Fruit fly (Drosophila melanogaster) whole organism, embryonic: ENCODE measurements around the gene CG13921.

Experiments used
- B-H1 ChIP-seq: fragments of 200-800 bp; sonication (Bioruptor generic); IDR thresholded peaks from 3 replicates; pipeline ENCODE4 v1.3.6; 2022; ENCODE audit warnings: missing biosample characterization, missing genetic modification characterization
- CG10565 ChIP-seq: fragments of 200-800 bp; sonication (Bioruptor generic); optimal IDR thresholded peaks from 3 replicates; lab custom pipeline; 2016; ENCODE audit warnings: missing biosample characterization, mild to moderate bottlenecking, missing genetic modification characterization
- CG12104 ChIP-seq: fragments of 200-800 bp; sonication (Bioruptor generic); optimal IDR thresholded peaks from 3 replicates; lab custom pipeline; 2016; ENCODE audit warnings: missing biosample characterization, missing genetic modification characterization
- CG1233 ChIP-seq: fragments of 200-800 bp; sonication (Bioruptor generic); optimal IDR thresholded peaks from 4 replicates; lab custom pipeline; 2018; ENCODE audit warnings: missing biosample characterization, mild to moderate bottlenecking, missing genetic modification characterization
- CG13287 ChIP-seq: fragments of 200-800 bp; sonication (Bioruptor generic); IDR thresholded peaks from 2 replicates; pipeline ENCODE4 v1.3.6; 2022; ENCODE audit warnings: missing biosample characterization, missing genetic modification characterization; ENCODE audit not compliant: partially characterized antibody
- CG1792 ChIP-seq: fragments of 200-800 bp; sonication (Bioruptor generic); optimal IDR thresholded peaks from 2 replicates; lab custom pipeline; 2016; ENCODE audit warnings: missing biosample characterization, missing genetic modification characterization
- CG18011 ChIP-seq: fragments of 200-800 bp; sonication (Bioruptor generic); optimal IDR thresholded peaks from 2 replicates; lab custom pipeline; 2017; ENCODE audit warnings: missing biosample characterization, missing genetic modification characterization, mild to moderate bottlenecking, moderate library complexity, missing genotype
- CG2116 ChIP-seq: fragments of 200-800 bp; sonication (Bioruptor generic); optimal IDR thresholded peaks from 3 replicates; lab custom pipeline; 2018; ENCODE audit warnings: missing biosample characterization, mild to moderate bottlenecking, missing genetic modification characterization
- CG2712 ChIP-seq: fragments of 200-800 bp; optimal IDR thresholded peaks from 3 replicates; lab custom pipeline; 2019; ENCODE audit warnings: missing biosample characterization, mild to moderate bottlenecking, missing genetic modification characterization, moderate library complexity
- CG34376 ChIP-seq: fragments of 200-800 bp; sonication (Bioruptor generic); optimal IDR thresholded peaks from 2 replicates; lab custom pipeline; 2018; ENCODE audit warnings: missing biosample characterization, mild to moderate bottlenecking, missing genetic modification characterization
- CG5245 ChIP-seq: fragments of 200-800 bp; sonication (Bioruptor generic); optimal IDR thresholded peaks from 3 replicates; lab custom pipeline; 2016; ENCODE audit warnings: missing biosample characterization, missing genetic modification characterization
- CG8290 ChIP-seq, 3 experiments: fragments of 200-800 bp; sonication (Bioruptor generic); optimal IDR thresholded peaks; 2 replicates each; lab custom pipeline; 2016 to 2019; ENCODE audit warnings: missing biosample characterization in 3 of 3, missing genetic modification characterization in 3 of 3, mild to moderate bottlenecking in 2 of 3, moderate library complexity in 1 of 3
- CHES-1-like ChIP-seq: fragments of 200-800 bp; sonication (Bioruptor generic); optimal IDR thresholded peaks from 2 replicates; lab custom pipeline; 2016; ENCODE audit warnings: missing biosample characterization, missing genetic modification characterization
- CoRest ChIP-seq: fragments of 200-800 bp; sonication (Bioruptor generic); optimal IDR thresholded peaks from 3 replicates; lab custom pipeline; 2018; ENCODE audit warnings: missing biosample characterization, mild to moderate bottlenecking, missing genetic modification characterization, moderate library complexity
- Drgx ChIP-seq: fragments of 200-800 bp; sonication (Bioruptor generic); IDR thresholded peaks from 2 replicates; pipeline ENCODE4 v1.3.6; 2022; ENCODE audit warnings: missing biosample characterization, missing genetic modification characterization
- E2f1 ChIP-seq: fragments of 200-800 bp; sonication (Bioruptor generic); IDR thresholded peaks from 2 replicates; pipeline ENCODE4 v1.3.6; 2022; ENCODE audit warnings: missing biosample characterization, missing genetic modification characterization
- Fer3 ChIP-seq: fragments of 200-800 bp; sonication (Bioruptor generic); optimal IDR thresholded peaks from 2 replicates; lab custom pipeline; 2018; ENCODE audit warnings: missing biosample characterization, mild to moderate bottlenecking, missing genetic modification characterization, moderate library complexity
- HLH54F ChIP-seq: fragments of 200-800 bp; sonication (Bioruptor generic); optimal IDR thresholded peaks from 3 replicates; lab custom pipeline; 2016; ENCODE audit warnings: missing biosample characterization, missing genetic modification characterization
- HLHmδ ChIP-seq: fragments of 200-800 bp; sonication (Bioruptor generic); optimal IDR thresholded peaks from 2 replicates; lab custom pipeline; 2018; ENCODE audit warnings: missing biosample characterization, mild to moderate bottlenecking, missing genetic modification characterization, moderate library complexity
- Hey ChIP-seq: fragments of 200-800 bp; sonication (Bioruptor generic); optimal IDR thresholded peaks from 3 replicates; lab custom pipeline; 2018; ENCODE audit warnings: missing biosample characterization, mild to moderate bottlenecking, missing genetic modification characterization
- HmgZ ChIP-seq: fragments of 200-800 bp; sonication (Bioruptor generic); optimal IDR thresholded peaks from 2 replicates; lab custom pipeline; 2018; ENCODE audit warnings: missing biosample characterization, mild to moderate bottlenecking, missing genetic modification characterization
- Lhr ChIP-seq: fragments of 200-800 bp; sonication (Bioruptor generic); optimal IDR thresholded peaks from 3 replicates; lab custom pipeline; 2017; ENCODE audit warnings: mild to moderate bottlenecking, missing biosample characterization, missing genetic modification reagents, missing genetic modification characterization
- NfI ChIP-seq: fragments of 200-800 bp; sonication (Bioruptor generic); optimal IDR thresholded peaks from 3 replicates; lab custom pipeline; 2018; ENCODE audit warnings: missing biosample characterization, mild to moderate bottlenecking, missing genetic modification characterization, moderate library complexity
- Rx ChIP-seq: fragments of 200-800 bp; sonication (Bioruptor generic); IDR thresholded peaks from 2 replicates; pipeline ENCODE4 v1.3.6; 2022; ENCODE audit warnings: missing biosample characterization, missing genetic modification characterization
- Scr ChIP-seq: fragments of 200-800 bp; sonication (Bioruptor generic); IDR thresholded peaks from 2 replicates; pipeline ENCODE4 v1.3.6; 2022; ENCODE audit warnings: missing biosample characterization, missing genetic modification characterization; ENCODE audit not compliant: partially characterized antibody
- Sin3A ChIP-seq: fragments of >200 bp; optimal IDR thresholded peaks from 2 replicates; lab custom pipeline; 2018
- Six4 ChIP-seq: fragments of 200-800 bp; sonication (Bioruptor generic); optimal IDR thresholded peaks from 2 replicates; lab custom pipeline; 2016; ENCODE audit warnings: missing biosample characterization, missing genetic modification characterization
- Tbp ChIP-seq: fragments of >200 bp; optimal IDR thresholded peaks from 2 replicates; lab custom pipeline; 2018; ENCODE audit warnings: missing biosample characterization, missing genetic modification characterization
- Trl ChIP-seq, 3 experiments: fragments of >200 bp in 2 of 3; fragments of 200-800 bp in 1 of 3; sonication (Bioruptor generic) in 1 of 3; optimal IDR thresholded peaks; 2 replicates in 1 of 3; 3 replicates in 2 of 3; lab custom pipeline; 2016 to 2017; ENCODE audit warnings: missing biosample characterization in 1 of 3, missing genetic modification characterization in 1 of 3
- Usf ChIP-seq: fragments of 200-800 bp; sonication (Bioruptor generic); optimal IDR thresholded peaks from 2 replicates; lab custom pipeline; 2017; ENCODE audit warnings: missing genotype, missing biosample characterization, missing genetic modification characterization
- Vsx1 ChIP-seq: fragments of 200-800 bp; sonication (Bioruptor generic); optimal IDR thresholded peaks from 2 replicates; lab custom pipeline; 2017; ENCODE audit warnings: missing biosample characterization, mild to moderate bottlenecking, missing genetic modification characterization, missing genetic modification reagents
- ab ChIP-seq: fragments of 200-800 bp; sonication (Bioruptor generic); optimal IDR thresholded peaks from 2 replicates; lab custom pipeline; 2016; ENCODE audit warnings: missing biosample characterization, missing genetic modification characterization
- abd-A ChIP-seq: fragments of 200-800 bp; sonication (Bioruptor generic); optimal IDR thresholded peaks from 3 replicates; lab custom pipeline; 2019; ENCODE audit warnings: missing biosample characterization, mild to moderate bottlenecking, missing genetic modification characterization, moderate library complexity
- az2 ChIP-seq: fragments of 200-800 bp; sonication (Bioruptor generic); optimal IDR thresholded peaks from 3 replicates; lab custom pipeline; 2016; ENCODE audit warnings: missing biosample characterization, missing genetic modification characterization
- bbx ChIP-seq: fragments of 200-800 bp; sonication (Bioruptor generic); IDR thresholded peaks from 2 replicates; pipeline ENCODE4 v1.3.6; 2022; ENCODE audit warnings: missing biosample characterization, missing genetic modification characterization; ENCODE audit not compliant: partially characterized antibody
- chif ChIP-seq, 2 experiments: fragments of 200-800 bp; sonication (Bioruptor generic); optimal IDR thresholded peaks; 3 replicates each; lab custom pipeline; 2016; ENCODE audit warnings: missing biosample characterization in 2 of 2, missing genetic modification characterization in 2 of 2
- crc ChIP-seq: fragments of 200-800 bp; sonication (Bioruptor generic); optimal IDR thresholded peaks from 2 replicates; lab custom pipeline; 2016; ENCODE audit warnings: missing biosample characterization, missing genetic modification characterization
- dm ChIP-seq: fragments of 200-800 bp; sonication (Bioruptor generic); optimal IDR thresholded peaks from 3 replicates; lab custom pipeline; 2016; ENCODE audit warnings: missing biosample characterization, missing genetic modification characterization
- ewg ChIP-seq: fragments of 200-800 bp; sonication (Bioruptor generic); optimal IDR thresholded peaks from 3 replicates; lab custom pipeline; 2017; ENCODE audit warnings: mild to moderate bottlenecking, missing biosample characterization, missing genetic modification reagents, missing genetic modification characterization
- gsb-n ChIP-seq: fragments of 200-800 bp; sonication (Bioruptor generic); optimal IDR thresholded peaks from 3 replicates; lab custom pipeline; 2018; ENCODE audit warnings: missing biosample characterization, mild to moderate bottlenecking, missing genetic modification characterization
- odd ChIP-seq: fragments of 200-800 bp; sonication (Bioruptor generic); optimal IDR thresholded peaks from 2 replicates; lab custom pipeline; 2017; ENCODE audit warnings: missing biosample characterization, mild to moderate bottlenecking, missing genetic modification characterization
- pfk ChIP-seq: fragments of 200-800 bp; sonication (Bioruptor generic); optimal IDR thresholded peaks from 2 replicates; lab custom pipeline; 2018; ENCODE audit warnings: missing biosample characterization, mild to moderate bottlenecking, missing genetic modification characterization, moderate library complexity
- pum ChIP-seq: fragments of 200-800 bp; sonication (Bioruptor generic); optimal IDR thresholded peaks from 2 replicates; lab custom pipeline; 2016; ENCODE audit warnings: missing biosample characterization, missing genetic modification characterization
- sob ChIP-seq: fragments of 200-800 bp; sonication (Bioruptor generic); IDR thresholded peaks from 2 replicates; pipeline ENCODE4 v1.3.6; 2022; ENCODE audit warnings: missing biosample characterization, missing genetic modification characterization
- ssp ChIP-seq: fragments of 200-800 bp; sonication (Bioruptor generic); IDR thresholded peaks from 2 replicates; pipeline ENCODE4 v1.3.6; 2022; ENCODE audit warnings: missing biosample characterization, missing genetic modification characterization
- tup ChIP-seq: fragments of 200-800 bp; sonication (Bioruptor generic); optimal IDR thresholded peaks from 2 replicates; lab custom pipeline; 2016; ENCODE audit warnings: missing biosample characterization, mild to moderate bottlenecking, missing genetic modification characterization, moderate library complexity
- usp ChIP-seq: fragments of >200 bp; optimal IDR thresholded peaks from 2 replicates; lab custom pipeline; 2017; ENCODE audit warnings: missing biosample characterization, missing genetic modification characterization
- yki ChIP-seq: fragments of >200 bp; optimal IDR thresholded peaks from 3 replicates; lab custom pipeline; 2018

CG13921 gene

dm6 chr3L:1774713-1775648 is 28.3 kb downstream of the CG13921 start, which contains the start of the genes CG13933 and PolD2 (continued):
- TF ChIP-seq Usf (GFP tag; lab: Kevin White, UChicago) (peak; percentile 94), crc (GFP tag; lab: Kevin White, UChicago) (peak; percentile 25), CG2116 (GFP tag; lab: Kevin White, UChicago) (peak; percentile 83), CG18011 (peak; percentile 88), pfk (GFP tag; lab: Kevin White, UChicago) (no peak), CG34376 (GFP tag; lab: Kevin White, UChicago) (no peak), ewg (peak; percentile 93), yki (no peak), gsb-n (tag; lab: Kevin White, UChicago) (peak; percentile 98), Rx (GFP tag; lab: Robert Waterston, UW) (peak; percentile 96), Sin3A (lab: Kevin White, UChicago) (no peak), usp (no peak), dm (GFP tag; lab: Kevin White, UChicago) (peak; percentile 58), Scr (peak; percentile 83), CG13287 (GFP tag; lab: Robert Waterston, UW) (peak; percentile 86), CHES-1-like (GFP tag; lab: Kevin White, UChicago) (peak; percentile 79), Six4 (GFP tag; lab: Kevin White, UChicago) (peak; percentile 71), Trl (optimal IDR thresholded peaks at IDR 0.05; lab: Kevin White, UChicago) (no peak), Trl (GFP tag; optimal IDR thresholded peaks at IDR 0.05; lab: Kevin White, UChicago) (peak; percentile 64), abd-A (tag; lab: Kevin White, UChicago) (no peak), E2f1 (GFP tag; lab: Robert Waterston, UW) (peak; percentile 99), Fer3 (tag; lab: Kevin White, UChicago) (peak; percentile 89), CoRest (tag; lab: Kevin White, UChicago) (peak; percentile 99), CG5245 (GFP tag; lab: Kevin White, UChicago) (peak; percentile 55), B-H1 (GFP tag; lab: Robert Waterston, UW) (peak; percentile 97), Drgx (GFP tag; lab: Robert Waterston, UW) (peak; percentile 96), HLHmδ (GFP tag; lab: Kevin White, UChicago) (no peak), Lhr (GFP tag; lab: Kevin White, UChicago) (no peak), Vsx1 (GFP tag; lab: Kevin White, UChicago) (no peak), chif (GFP tag; optimal IDR thresholded peaks at IDR 0.05; lab: Kevin White, UChicago) (peak; percentile 48 to 89), odd (no peak), CG1792 (GFP tag; lab: Kevin White, UChicago) (no peak), HLH54F (peak; percentile 76), CG8290 (GFP tag; optimal IDR thresholded peaks at IDR 0.05; lab: Kevin White, UChicago) (no peak), CG8290 (tag; optimal IDR thresholded peaks at IDR 0.05; lab: Kevin White, UChicago) (no peak), NfI (GFP tag; lab: Kevin White, UChicago) (peak; percentile 98), CG12104 (peak; percentile 92), ssp (peak; percentile 88), CG1233 (no peak), tup (peak; percentile 90), bbx (GFP tag; lab: Robert Waterston, UW) (peak; percentile 81), az2 (GFP tag; lab: Kevin White, UChicago) (peak; percentile 98), pum (GFP tag; lab: Kevin White, UChicago) (peak; percentile 65), HmgZ (peak; percentile 96), CG10565 (GFP tag; lab: Kevin White, UChicago) (peak; percentile 5), sob (GFP tag; lab: Robert Waterston, UW) (peak; percentile 99), CG2712 (tag; lab: Kevin White, UChicago) (peak; percentile 97), Tbp (GFP tag; lab: Kevin White, UChicago) (no peak), ab (GFP tag; lab: Kevin White, UChicago) (peak; percentile 75), Hey (no peak)
